Fruit fly (Drosophila melanogaster) whole organism, pupa: ENCODE results near the gene peg.

Source experiments
- CG10348 ChIP-seq: fragments of 200-800 bp; sonication (Bioruptor generic); IDR thresholded peaks from 2 replicates; pipeline ENCODE4 v1.3.6; 2022; ENCODE audit warnings: missing biosample characterization, missing genetic modification characterization
- CG17806 ChIP-seq: fragments of 200-800 bp; sonication (Bioruptor generic); optimal IDR thresholded peaks from 2 replicates; lab custom pipeline; 2018; ENCODE audit warnings: missing biosample characterization, mild to moderate bottlenecking, missing genetic modification characterization, moderate library complexity
- CG8301 ChIP-seq: fragments of 200-800 bp; sonication (Bioruptor generic); optimal IDR thresholded peaks from 2 replicates; lab custom pipeline; 2018; ENCODE audit warnings: missing biosample characterization, mild to moderate bottlenecking, missing genetic modification characterization
- CG9948 ChIP-seq: fragments of 200-800 bp; sonication (Bioruptor generic); optimal IDR thresholded peaks from 2 replicates; lab custom pipeline; 2018; ENCODE audit warnings: missing biosample characterization, mild to moderate bottlenecking, missing genetic modification characterization, moderate library complexity
- D1 ChIP-seq: fragments of 200-800 bp; sonication (Bioruptor generic); optimal IDR thresholded peaks from 2 replicates; lab custom pipeline; 2018; ENCODE audit warnings: missing biosample characterization, mild to moderate bottlenecking, missing genetic modification characterization, moderate library complexity
- EcR ChIP-seq: fragments of 200-800 bp; sonication (Bioruptor generic); optimal IDR thresholded peaks from 3 replicates; lab custom pipeline; 2019; ENCODE audit warnings: missing biosample characterization, missing genetic modification characterization, mild to moderate bottlenecking, moderate library complexity, missing genetic modification reagents
- rn ChIP-seq: fragments of 200-800 bp; sonication (Bioruptor generic); IDR thresholded peaks from 2 replicates; pipeline ENCODE4 v1.3.6; 2022; ENCODE audit warnings: missing biosample characterization, missing genetic modification characterization

DNA sequence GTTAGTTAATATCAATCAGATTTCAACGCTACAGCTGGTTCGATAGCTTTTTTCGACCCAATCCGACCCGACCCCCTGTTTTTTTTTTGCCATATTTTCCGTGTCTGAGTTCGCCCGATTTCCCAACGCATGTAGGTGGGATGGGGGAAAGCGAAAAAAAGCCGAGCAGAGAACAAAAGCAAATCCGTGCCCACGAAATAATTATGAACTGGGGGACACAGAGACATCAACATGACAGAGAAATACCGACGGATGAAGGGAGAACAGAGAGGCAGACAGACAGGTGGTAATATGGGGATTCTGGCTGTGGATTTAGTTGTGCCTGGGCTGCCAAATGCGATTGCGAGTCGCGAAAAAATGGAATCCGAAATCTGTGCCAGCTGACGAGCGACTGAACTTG lies 34.9 kb downstream of the peg start:
- TF ChIP-seq CG8301 (tag; lab: Kevin White, UChicago): no peak
- TF ChIP-seq rn (GFP tag; lab: Robert Waterston, UW): no peak
- TF ChIP-seq CG17806: no peak
- no peak for TF ChIP-seq EcR (GFP tag; lab: Kevin White, UChicago)
- TF ChIP-seq D1 (tag; lab: Kevin White, UChicago): no peak
- TF ChIP-seq CG10348 (GFP tag; lab: Robert Waterston, UW): no peak
- no peak for TF ChIP-seq CG9948 (tag; lab: Kevin White, UChicago)
